Fruit fly (Drosophila melanogaster) whole organism, embryonic: ENCODE measurements around the gene sit.

Experiments used
- Antp ChIP-seq: fragments of 200-800 bp; sonication (Bioruptor generic); optimal IDR thresholded peaks from 3 replicates; lab custom pipeline; 2016; ENCODE audit warnings: missing biosample characterization, missing genetic modification characterization
- B-H2 ChIP-seq: fragments of 200-800 bp; sonication (Bioruptor generic); optimal IDR thresholded peaks from 2 replicates; lab custom pipeline; 2018; ENCODE audit warnings: missing biosample characterization, mild to moderate bottlenecking, missing genetic modification characterization
- Bdp1 ChIP-seq: fragments of 200-800 bp; sonication (Bioruptor generic); optimal IDR thresholded peaks from 3 replicates; lab custom pipeline; 2016; ENCODE audit warnings: missing biosample characterization, missing genetic modification characterization
- C15 ChIP-seq: fragments of 200-800 bp; sonication (Bioruptor generic); IDR thresholded peaks from 3 replicates; pipeline ENCODE4 v1.3.6; 2022; ENCODE audit warnings: missing biosample characterization, missing genetic modification characterization
- CG10959 ChIP-seq: fragments of 200-800 bp; sonication (Bioruptor generic); IDR thresholded peaks from 2 replicates; pipeline ENCODE4 v1.3.6; 2022; ENCODE audit warnings: missing biosample characterization, missing genetic modification characterization
- CG11398 ChIP-seq: fragments of 200-800 bp; sonication (Bioruptor generic); optimal IDR thresholded peaks from 2 replicates; lab custom pipeline; 2016; ENCODE audit warnings: missing biosample characterization, missing genetic modification characterization
- CG12299 ChIP-seq: fragments of 200-800 bp; sonication (Bioruptor generic); optimal IDR thresholded peaks from 2 replicates; lab custom pipeline; 2018; ENCODE audit warnings: missing biosample characterization, mild to moderate bottlenecking, missing genetic modification characterization
- CG17612 ChIP-seq: fragments of 200-800 bp; sonication (Bioruptor generic); IDR thresholded peaks from 2 replicates; pipeline ENCODE4 v1.3.6; 2022; ENCODE audit warnings: missing biosample characterization, missing genetic modification characterization
- CG17829 ChIP-seq: fragments of 200-800 bp; optimal IDR thresholded peaks from 2 replicates; lab custom pipeline; 2019; ENCODE audit warnings: missing biosample characterization, mild to moderate bottlenecking, missing genetic modification characterization, moderate library complexity
- CG18476 ChIP-seq: fragments of 200-800 bp; sonication (Bioruptor generic); optimal IDR thresholded peaks from 2 replicates; lab custom pipeline; 2016; ENCODE audit warnings: missing biosample characterization, mild to moderate bottlenecking, missing genetic modification characterization
- CG2199 ChIP-seq: fragments of 200-800 bp; sonication (Bioruptor generic); IDR thresholded peaks from 3 replicates; pipeline ENCODE4 v1.3.6; 2022; ENCODE audit warnings: missing biosample characterization, missing genetic modification characterization
- CG33557 ChIP-seq: fragments of 200-800 bp; sonication (Bioruptor generic); optimal IDR thresholded peaks from 2 replicates; lab custom pipeline; 2019; ENCODE audit warnings: missing biosample characterization, mild to moderate bottlenecking, missing genetic modification characterization, moderate library complexity
- CG3838 ChIP-seq: fragments of 200-800 bp; sonication (Bioruptor generic); optimal IDR thresholded peaks from 3 replicates; lab custom pipeline; 2016; ENCODE audit warnings: missing biosample characterization, missing genetic modification characterization
- CG4854 ChIP-seq: fragments of 200-800 bp; sonication (Bioruptor generic); optimal IDR thresholded peaks from 2 replicates; lab custom pipeline; 2016; ENCODE audit warnings: missing biosample characterization, missing genetic modification characterization, inconsistent platforms
- CG6791 ChIP-seq: fragments of 200-800 bp; sonication (Bioruptor generic); IDR thresholded peaks from 3 replicates; pipeline ENCODE4 v1.3.6; 2022; ENCODE audit warnings: missing biosample characterization, missing genetic modification characterization; ENCODE audit not compliant: partially characterized antibody
- CG7271 ChIP-seq: fragments of 200-800 bp; sonication (Bioruptor generic); optimal IDR thresholded peaks from 2 replicates; lab custom pipeline; 2018; ENCODE audit warnings: missing biosample characterization, mild to moderate bottlenecking, missing genetic modification characterization, moderate library complexity
- CG7786 ChIP-seq: fragments of 200-800 bp; sonication (Bioruptor generic); optimal IDR thresholded peaks from 2 replicates; lab custom pipeline; 2016; ENCODE audit warnings: missing biosample characterization, missing genetic modification characterization
- CG8388 ChIP-seq: fragments of 200-800 bp; sonication (Bioruptor generic); optimal IDR thresholded peaks from 2 replicates; lab custom pipeline; 2019; ENCODE audit warnings: missing biosample characterization, mild to moderate bottlenecking, missing genetic modification characterization, moderate library complexity
- CG8765 ChIP-seq: fragments of 200-800 bp; sonication (Bioruptor generic); IDR thresholded peaks from 2 replicates; pipeline ENCODE4 v1.3.6; 2022; ENCODE audit warnings: missing biosample characterization, missing genetic modification characterization
- CG9215 ChIP-seq: fragments of 200-800 bp; sonication (Bioruptor generic); IDR thresholded peaks from 2 replicates; pipeline ENCODE4 v1.3.6; 2022; ENCODE audit warnings: missing biosample characterization, missing genetic modification characterization
- Camta ChIP-seq: fragments of 200-800 bp; sonication (Bioruptor generic); optimal IDR thresholded peaks from 2 replicates; lab custom pipeline; 2016; ENCODE audit warnings: missing biosample characterization, missing genetic modification characterization
- Dfd ChIP-seq, 2 experiments: fragments of >200 bp; optimal IDR thresholded peaks; 2 replicates each; lab custom pipeline; 2017; ENCODE audit warnings: missing biosample characterization in 2 of 2, missing genetic modification characterization in 2 of 2
- Drgx ChIP-seq: fragments of 200-800 bp; sonication (Bioruptor generic); IDR thresholded peaks from 2 replicates; pipeline ENCODE4 v1.3.6; 2022; ENCODE audit warnings: missing biosample characterization, missing genetic modification characterization
- Hr39 ChIP-seq: fragments of >200 bp; optimal IDR thresholded peaks from 2 replicates; lab custom pipeline; 2017
- Hr78 ChIP-seq, 2 experiments: fragments of 200-800 bp in 1 of 2; fragments of >200 bp in 1 of 2; sonication (Bioruptor generic) in 1 of 2; optimal IDR thresholded peaks; 2 replicates each; lab custom pipeline; 2017 to 2019; ENCODE audit warnings: missing biosample characterization in 2 of 2, missing genetic modification characterization in 2 of 2, mild to moderate bottlenecking in 1 of 2, moderate library complexity in 1 of 2
- Mrtf ChIP-seq: fragments of 200-800 bp; sonication (Bioruptor generic); IDR thresholded peaks from 3 replicates; pipeline ENCODE4 v1.3.6; 2022; ENCODE audit warnings: missing biosample characterization, missing genetic modification characterization
- Nf-YB ChIP-seq: fragments of 200-800 bp; sonication (Bioruptor generic); optimal IDR thresholded peaks from 3 replicates; lab custom pipeline; 2019; ENCODE audit warnings: missing biosample characterization, mild to moderate bottlenecking, missing genetic modification characterization, moderate library complexity
- Ssrp ChIP-seq: fragments of 200-800 bp; sonication (Bioruptor generic); optimal IDR thresholded peaks from 2 replicates; lab custom pipeline; 2018; ENCODE audit warnings: missing biosample characterization, mild to moderate bottlenecking, missing genetic modification characterization, moderate library complexity
- Vsx1 ChIP-seq: fragments of 200-800 bp; sonication (Bioruptor generic); optimal IDR thresholded peaks from 2 replicates; lab custom pipeline; 2017; ENCODE audit warnings: missing biosample characterization, mild to moderate bottlenecking, missing genetic modification characterization, missing genetic modification reagents
- abd-A ChIP-seq: fragments of 200-800 bp; sonication (Bioruptor generic); optimal IDR thresholded peaks from 3 replicates; lab custom pipeline; 2019; ENCODE audit warnings: missing biosample characterization, mild to moderate bottlenecking, missing genetic modification characterization, moderate library complexity
- ac ChIP-seq: fragments of 200-800 bp; sonication (Bioruptor generic); optimal IDR thresholded peaks from 3 replicates; lab custom pipeline; 2017; ENCODE audit warnings: missing biosample characterization, mild to moderate bottlenecking, missing genetic modification characterization
- aop ChIP-seq: fragments of 200-800 bp; sonication (Bioruptor generic); IDR thresholded peaks from 2 replicates; pipeline ENCODE4 v1.3.6; 2022; ENCODE audit warnings: missing biosample characterization, missing genetic modification characterization
- bsh ChIP-seq, 2 experiments: fragments of 200-800 bp; sonication (Bioruptor generic); optimal IDR thresholded peaks; 2 replicates each; lab custom pipeline; 2017 to 2018; ENCODE audit warnings: mild to moderate bottlenecking in 2 of 2, missing biosample characterization in 2 of 2, missing genetic modification characterization in 2 of 2, moderate library complexity in 1 of 2
- corto ChIP-seq: fragments of 200-800 bp; sonication (Bioruptor generic); optimal IDR thresholded peaks from 2 replicates; lab custom pipeline; 2016; ENCODE audit warnings: missing biosample characterization, mild to moderate bottlenecking, missing genetic modification characterization, moderate library complexity
- dmrt99B ChIP-seq: fragments of 200-800 bp; sonication (Bioruptor generic); optimal IDR thresholded peaks from 2 replicates; lab custom pipeline; 2018; ENCODE audit warnings: missing biosample characterization, mild to moderate bottlenecking, missing genetic modification characterization, moderate library complexity
- dysf ChIP-seq: fragments of 200-800 bp; sonication (Bioruptor generic); IDR thresholded peaks from 3 replicates; pipeline ENCODE4 v1.3.6; 2022; ENCODE audit warnings: missing biosample characterization, missing genetic modification characterization
- ems ChIP-seq: fragments of 200-800 bp; sonication (Bioruptor generic); optimal IDR thresholded peaks from 3 replicates; lab custom pipeline; 2016; ENCODE audit warnings: missing biosample characterization, missing genetic modification characterization
- ewg ChIP-seq: fragments of 200-800 bp; sonication (Bioruptor generic); optimal IDR thresholded peaks from 3 replicates; lab custom pipeline; 2017; ENCODE audit warnings: mild to moderate bottlenecking, missing biosample characterization, missing genetic modification reagents, missing genetic modification characterization
- fd102C ChIP-seq: fragments of 200-800 bp; sonication (Bioruptor generic); optimal IDR thresholded peaks from 2 replicates; lab custom pipeline; 2018; ENCODE audit warnings: missing biosample characterization, mild to moderate bottlenecking, missing genetic modification characterization, moderate library complexity
- klu ChIP-seq: fragments of 200-800 bp; sonication (Bioruptor generic); IDR thresholded peaks from 2 replicates; pipeline ENCODE4 v1.3.6; 2022; ENCODE audit warnings: missing biosample characterization, missing genetic modification characterization
- mld ChIP-seq: fragments of 200-800 bp; sonication (Bioruptor generic); IDR thresholded peaks from 3 replicates; pipeline ENCODE4 v1.3.6; 2022; ENCODE audit warnings: missing biosample characterization, missing genetic modification characterization; ENCODE audit not compliant: partially characterized antibody
- oc ChIP-seq: fragments of 200-800 bp; sonication (Bioruptor generic); optimal IDR thresholded peaks from 2 replicates; lab custom pipeline; 2018; ENCODE audit warnings: missing biosample characterization, mild to moderate bottlenecking, missing genetic modification characterization, moderate library complexity
- salm ChIP-seq: fragments of 200-800 bp; sonication (Bioruptor generic); optimal IDR thresholded peaks from 2 replicates; lab custom pipeline; 2018; ENCODE audit warnings: missing biosample characterization, mild to moderate bottlenecking, missing genetic modification characterization
- sc ChIP-seq, 3 experiments: fragments of >200 bp in 2 of 3; fragments of 200-800 bp in 1 of 3; sonication (Bioruptor generic) in 1 of 3; optimal IDR thresholded peaks; 2 replicates in 2 of 3; 3 replicates in 1 of 3; lab custom pipeline; 2017; ENCODE audit warnings: mild to moderate bottlenecking in 1 of 3, missing biosample characterization in 1 of 3, missing genetic modification characterization in 1 of 3, missing genetic modification reagents in 1 of 3
- sens ChIP-seq: fragments of 200-800 bp; sonication (Bioruptor generic); peaks from one replicate; lab custom pipeline; 2016; ENCODE audit warnings: missing biosample characterization, missing genetic modification characterization
- trh ChIP-seq: fragments of 200-800 bp; sonication (Bioruptor generic); optimal IDR thresholded peaks from 2 replicates; lab custom pipeline; 2016; ENCODE audit warnings: missing biosample characterization, missing genetic modification characterization
- vfl ChIP-seq: fragments of 200-800 bp; sonication (Bioruptor generic); optimal IDR thresholded peaks from 2 replicates; lab custom pipeline; 2016; ENCODE audit warnings: missing biosample characterization, missing genetic modification characterization
- zen ChIP-seq: fragments of 200-800 bp; sonication (Bioruptor generic); optimal IDR thresholded peaks from 3 replicates; lab custom pipeline; 2018; ENCODE audit warnings: missing biosample characterization, mild to moderate bottlenecking, missing genetic modification characterization, moderate library complexity
- zen2 ChIP-seq: fragments of 200-800 bp; sonication (Bioruptor generic); IDR thresholded peaks from 3 replicates; pipeline ENCODE4 v1.3.6; 2022; ENCODE audit warnings: missing biosample characterization, missing genetic modification characterization; ENCODE audit not compliant: partially characterized antibody

The sit gene

dm6 chr3R:22597344-22597954 lies 35.1 kb upstream of the sit start (continued):
- TF ChIP-seq zen (tag; lab: Kevin White, UChicago) (no peak), CG10959 (GFP tag; lab: Robert Waterston, UW) (peak; percentile 56), fd102C (GFP tag; lab: Kevin White, UChicago) (no peak), aop (0 out of 2 replicates have a peak, but pooled peaks have one; percentile 5), CG33557 (GFP tag; lab: Kevin White, UChicago) (peak; percentile 57), Nf-YB (no peak), Hr78 (GFP tag; optimal IDR thresholded peaks at IDR 0.05; lab: Kevin White, UChicago) (peak in 1 of 2 experiments; percentile 87), Ssrp (tag; lab: Kevin White, UChicago) (peak; percentile 69), CG7786 (GFP tag; lab: Kevin White, UChicago) (peak; percentile 46), Vsx1 (GFP tag; lab: Kevin White, UChicago) (no peak), CG11398 (GFP tag; lab: Kevin White, UChicago) (no peak), ems (GFP tag; lab: Kevin White, UChicago) (peak; percentile 6), ewg (GFP tag; lab: Kevin White, UChicago) (peak; percentile 65), CG6791 (GFP tag; lab: Robert Waterston, UW) (no peak), CG4854 (GFP tag; lab: Kevin White, UChicago) (no peak), klu (peak; percentile 47; the same call in 1 of the 2 replicates), CG2199 (GFP tag; lab: Robert Waterston, UW) (0 out of 3 replicates have a peak, but pooled peaks have one; percentile 80), vfl (GFP tag; lab: Kevin White, UChicago) (no peak), CG12299 (tag; lab: Kevin White, UChicago) (peak; percentile 28), abd-A (tag; lab: Kevin White, UChicago) (no peak), C15 (GFP tag; lab: Robert Waterston, UW) (no peak), B-H2 (GFP tag; lab: Kevin White, UChicago) (no peak), CG17612 (GFP tag; lab: Robert Waterston, UW) (no peak), CG3838 (GFP tag; lab: Kevin White, UChicago) (no peak), ac (GFP tag; lab: Kevin White, UChicago) (no peak), bsh (GFP tag; optimal IDR thresholded peaks at IDR 0.05; lab: Kevin White, UChicago) (peak in 1 of 2 experiments; percentile 83), CG17829 (peak; percentile 70), corto (GFP tag; lab: Kevin White, UChicago) (no peak), Drgx (GFP tag; lab: Robert Waterston, UW) (peak; percentile 81), Camta (peak; percentile 67), salm (peak; percentile 69), Mrtf (0 out of 3 replicates have a peak, but pooled peaks have one; percentile 9), Antp (GFP tag; lab: Kevin White, UChicago) (peak; percentile 79), oc (peak; percentile 86), trh (GFP tag; lab: Kevin White, UChicago) (no peak), dmrt99B (tag; lab: Kevin White, UChicago) (no peak), sens (GFP tag; lab: Kevin White, UChicago) (peak; percentile 97), CG9215 (peak; percentile 60), Hr39 (lab: Kevin White, UChicago) (no peak), dysf (peak; percentile 81), Dfd (GFP tag; optimal IDR thresholded peaks at IDR 0.05; lab: Kevin White, UChicago) (no peak), CG7271 (tag; lab: Kevin White, UChicago) (no peak), CG18476 (GFP tag; lab: Kevin White, UChicago) (peak; percentile 26), CG8765 (GFP tag; lab: Robert Waterston, UW) (no peak), mld (GFP tag; lab: Robert Waterston, UW) (no peak), zen2 (GFP tag; lab: Robert Waterston, UW) (no peak), Bdp1 (GFP tag; lab: Kevin White, UChicago) (peak; percentile 13), sc (optimal IDR thresholded peaks at IDR 0.05; lab: Kevin White, UChicago) (no peak), sc (GFP tag; optimal IDR thresholded peaks at IDR 0.05; lab: Kevin White, UChicago) (no peak), CG8388 (GFP tag; lab: Kevin White, UChicago) (peak; percentile 75)
